Worm (Caenorhabditis elegans) whole organism, L4/young adult: ENCODE measurements around the gene srj-54.

Experiments used
- W03F9.2 ChIP-seq: fragments of 150-350 bp; optimal IDR thresholded peaks from 2 replicates; lab custom pipeline; 2014; ENCODE audit warnings: missing biosample characterization, missing genetic modification characterization
- dao-5 ChIP-seq: sonication (generic microtip); optimal IDR thresholded peaks from 2 replicates; lab custom pipeline; 2016; ENCODE audit warnings: missing genotype, missing genetic modification characterization, moderate library complexity, missing compliant biosample characterization
- him-1 ChIP-seq: sonication (generic microtip); optimal IDR thresholded peaks from 2 replicates; lab custom pipeline; 2016; ENCODE audit warnings: missing genotype, missing genetic modification reagents, missing genetic modification characterization, missing compliant biosample characterization

- TF ChIP-seq him-1 (tag; lab: Kevin White, UChicago) (no peak), W03F9.2 (tag; lab: Kevin White, UChicago) (no peak), dao-5 (tag; lab: Kevin White, UChicago) (no peak)
Observed at ce11 chrV:2863033-2863432, 3.4 kb upstream of the srj-54 start, which contains the start of gene srh-272.
